Worm (Caenorhabditis elegans): Measurements from ENCODE around the gene nhr-176.
A peak's percentile ranks its signal among the peaks of the same experiment; 100 is the strongest.

The nhr-176 gene

DNA sequence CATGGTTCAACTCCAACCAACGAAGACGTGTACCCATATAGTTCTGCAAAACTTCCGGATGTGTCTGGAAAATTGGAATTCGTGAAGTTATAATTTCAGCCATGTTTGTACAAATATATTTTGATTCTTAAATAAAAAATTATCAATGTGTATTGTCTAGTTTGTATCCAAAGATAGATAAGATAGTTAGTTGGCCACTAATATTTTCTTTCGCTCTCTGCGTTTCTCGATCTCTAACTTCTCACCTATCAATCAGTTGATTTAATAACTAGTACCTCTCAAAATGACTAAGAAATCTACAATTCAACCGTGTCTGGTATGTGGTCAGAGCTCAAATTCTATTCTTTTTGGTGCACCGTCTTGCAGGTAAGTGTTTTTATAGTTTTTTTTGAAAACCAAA, at the start of gene nhr-176:
TSS of gene nhr-176 (plus strand) at position 159 of the 400 bp plus-strand sequence.
- TF ChIP-seq ceh-83 (GFP tag; optimal IDR thresholded peaks at IDR 0.05) (no peak), ceh-39 (tag; optimal IDR thresholded peaks at IDR 0.05) (no peak), cnd-1 (tag; optimal IDR thresholded peaks at IDR 0.05) (no peak), bed-3 (GFP tag; optimal IDR thresholded peaks at IDR 0.05) (no peak), flh-1 (GFP tag; optimal IDR thresholded peaks at IDR 0.05) (no peak), blmp-1 (tag; optimal IDR thresholded peaks at IDR 0.05) (no peak), sem-2 (GFP tag; optimal IDR thresholded peaks at IDR 0.05) (no peak), drap-1 (GFP tag; optimal IDR thresholded peaks at IDR 0.05) (no peak), elt-1 (tag; optimal IDR thresholded peaks at IDR 0.05; ENCODE audit: borderline replicate concordance, insufficient read depth) (no peak), ham-2 (GFP tag; optimal IDR thresholded peaks at IDR 0.05) (no peak), ceh-43 (GFP tag; optimal IDR thresholded peaks at IDR 0.05) (no peak), pha-4 (tag; optimal IDR thresholded peaks at IDR 0.05) (no peak), lsy-2 (tag; optimal IDR thresholded peaks at IDR 0.05) (no peak), ces-1 (GFP tag; optimal IDR thresholded peaks at IDR 0.05) (no peak), nhr-28 (tag; optimal IDR thresholded peaks at IDR 0.05) (no peak), nhr-12 (tag; optimal IDR thresholded peaks at IDR 0.05) (no peak), mls-2 (tag; optimal IDR thresholded peaks at IDR 0.05) (no peak), nhr-237 (tag; optimal IDR thresholded peaks at IDR 0.05) (no peak), M03D4.4 (tag; optimal IDR thresholded peaks at IDR 0.05) (no peak)

ce11 chrV:16022600-16022999, 48.5 kb upstream of the nhr-176 start:
- no peak for TF ChIP-seq drap-1 (GFP tag; optimal IDR thresholded peaks at IDR 0.05)
- no peak for TF ChIP-seq lin-13 (tag; optimal IDR thresholded peaks at IDR 0.05)
- peak; percentile 59 for TF ChIP-seq sptf-1 (tag; optimal IDR thresholded peaks at IDR 0.05)
- no peak for TF ChIP-seq nhr-12 (tag; optimal IDR thresholded peaks at IDR 0.05)

DNA sequence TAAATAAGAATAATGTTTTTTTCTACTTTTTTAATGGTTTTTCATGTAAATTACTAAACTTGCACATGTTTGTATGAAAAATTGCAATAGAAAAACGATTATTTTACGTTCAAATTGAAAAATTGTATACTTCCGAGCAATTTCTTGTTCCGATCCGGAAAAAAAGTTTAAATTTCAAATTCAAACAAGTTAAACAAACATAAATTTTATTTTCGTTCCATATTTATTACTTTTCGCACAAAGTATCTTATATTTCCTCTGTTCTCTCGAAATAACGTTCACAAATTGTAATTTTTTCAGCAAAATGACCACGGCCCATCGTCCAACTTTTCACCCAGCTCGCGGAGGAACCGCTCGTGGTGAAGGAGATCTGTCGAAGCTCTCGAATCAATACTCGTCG, 48.1 kb upstream of the nhr-176 start, which contains the start of gene cwc-15:
TSS of gene cwc-15 (plus strand) at position 301 of the 400 bp plus-strand sequence.
- TF ChIP-seq pha-4 (tag; optimal IDR thresholded peaks at IDR 0.05) = no peak
- TF ChIP-seq ceh-43 (GFP tag; optimal IDR thresholded peaks at IDR 0.05) = no peak
- no peak for TF ChIP-seq ces-1 (GFP tag; optimal IDR thresholded peaks at IDR 0.05)
- no peak for TF ChIP-seq nhr-12 (tag; optimal IDR thresholded peaks at IDR 0.05)
- no peak for TF ChIP-seq lsy-2 (tag; optimal IDR thresholded peaks at IDR 0.05)
- TF ChIP-seq nhr-2 (tag; optimal IDR thresholded peaks at IDR 0.05) = no peak
- TF ChIP-seq drap-1 (GFP tag; optimal IDR thresholded peaks at IDR 0.05) = no peak
- no peak for TF ChIP-seq blmp-1 (tag; optimal IDR thresholded peaks at IDR 0.05)
- TF ChIP-seq elt-3 (tag; optimal IDR thresholded peaks at IDR 0.05) = no peak
- TF ChIP-seq zip-8 (tag; optimal IDR thresholded peaks at IDR 0.05) = no peak
- TF ChIP-seq ceh-39 (tag; optimal IDR thresholded peaks at IDR 0.05) = no peak
- TF ChIP-seq ceh-83 (GFP tag; optimal IDR thresholded peaks at IDR 0.05) = no peak
- no peak for TF ChIP-seq sem-2 (GFP tag; optimal IDR thresholded peaks at IDR 0.05)

- TF ChIP-seq unc-120 (tag; optimal IDR thresholded peaks at IDR 0.05; ENCODE audit: poor library complexity, severe bottlenecking) (no peak), mls-2 (tag; optimal IDR thresholded peaks at IDR 0.05) (no peak), drap-1 (GFP tag; optimal IDR thresholded peaks at IDR 0.05) (no peak), pha-4 (tag; optimal IDR thresholded peaks at IDR 0.05) (no peak), ham-2 (GFP tag; optimal IDR thresholded peaks at IDR 0.05) (no peak), snpc-4 (tag; optimal IDR thresholded peaks at IDR 0.05) (no peak), blmp-1 (tag; optimal IDR thresholded peaks at IDR 0.05) (no peak), unc-62 (GFP tag; optimal IDR thresholded peaks at IDR 0.05) (no peak), ceh-39 (tag; optimal IDR thresholded peaks at IDR 0.05) (no peak), lin-13 (tag; optimal IDR thresholded peaks at IDR 0.05) (no peak), ztf-11 (tag; optimal IDR thresholded peaks at IDR 0.05) (no peak), mep-1 (tag; optimal IDR thresholded peaks at IDR 0.05) (no peak), elt-1 (tag; optimal IDR thresholded peaks at IDR 0.05; ENCODE audit: borderline replicate concordance, insufficient read depth) (no peak)
These were observed 47.6 kb upstream of the nhr-176 start for ce11 chrV:16023559-16023958.

ce11 chrV:16024300-16024699, 46.8 kb upstream of the nhr-176 start, which contains the start of gene T10C6.6:
T10C6.6 (plus strand) TSS chrV:16024326.
- TF ChIP-seq lsy-2 (tag; optimal IDR thresholded peaks at IDR 0.05) = no peak
- no peak for TF ChIP-seq ceh-39 (tag; optimal IDR thresholded peaks at IDR 0.05)
- no peak for TF ChIP-seq nhr-28 (tag; optimal IDR thresholded peaks at IDR 0.05)
- no peak for TF ChIP-seq drap-1 (GFP tag; optimal IDR thresholded peaks at IDR 0.05)
- TF ChIP-seq unc-39 (tag; optimal IDR thresholded peaks at IDR 0.05) = no peak
- TF ChIP-seq mls-2 (tag; optimal IDR thresholded peaks at IDR 0.05) = no peak
- no peak for TF ChIP-seq bed-3 (GFP tag; optimal IDR thresholded peaks at IDR 0.05)
- TF ChIP-seq blmp-1 (tag; optimal IDR thresholded peaks at IDR 0.05) = no peak
- no peak for TF ChIP-seq hlh-1 (tag; optimal IDR thresholded peaks at IDR 0.05)
- no peak for TF ChIP-seq sem-2 (GFP tag; optimal IDR thresholded peaks at IDR 0.05)
- TF ChIP-seq ztf-11 (tag; optimal IDR thresholded peaks at IDR 0.05) = no peak
- TF ChIP-seq zip-8 (tag; optimal IDR thresholded peaks at IDR 0.05) = no peak
- TF ChIP-seq lin-13 (tag; optimal IDR thresholded peaks at IDR 0.05) = no peak
- no peak for TF ChIP-seq nhr-2 (tag; optimal IDR thresholded peaks at IDR 0.05)
